Worm (Caenorhabditis elegans): Measurements from ENCODE around the gene srab-1.

srab-1 gene

DNA sequence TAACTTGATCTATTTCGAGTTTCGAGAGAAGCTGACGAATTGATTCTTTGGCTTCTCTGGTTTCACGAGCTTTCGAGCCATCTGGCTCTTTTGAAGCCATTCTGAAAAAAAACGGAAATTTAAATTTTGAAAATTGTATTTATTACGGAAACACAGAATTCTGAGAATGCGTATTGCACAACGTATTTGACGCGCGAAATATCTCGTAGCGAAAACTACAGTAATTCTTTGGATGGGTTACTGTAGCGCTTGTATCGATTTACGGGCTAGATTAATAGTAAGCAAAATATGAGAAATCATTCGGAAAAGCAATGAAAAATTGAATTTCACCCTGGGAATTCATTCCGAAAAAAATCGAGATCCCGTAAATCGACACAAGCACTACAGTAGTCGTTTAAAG, 11.7 kb upstream of the srab-1 start, which contains the start of gene C04F5.8:
Gene C04F5.8 (minus strand): TSS at position 101 of the 400 bp plus-strand sequence.
- TF ChIP-seq F49E8.2 (tag; optimal IDR thresholded peaks at IDR 0.05; ENCODE audit: borderline replicate concordance) (no peak), ZK337.2 (GFP tag; IDR thresholded peaks at IDR 0.05) (no peak), ceh-32 (tag; optimal IDR thresholded peaks at IDR 0.05; ENCODE audit: poor library complexity) (no peak), zfp-3 (GFP tag; conservative IDR thresholded peaks at IDR 0.05) (no peak), Y48G9A.11 (GFP tag; IDR thresholded peaks at IDR 0.05) (no peak), duxl-1 (tag; optimal IDR thresholded peaks at IDR 0.05; ENCODE audit: poor library complexity) (no peak), nhr-42 (GFP tag; IDR thresholded peaks at IDR 0.05) (no peak), nhr-41 (GFP tag; IDR thresholded peaks at IDR 0.05) (no peak), daf-12 (tag; optimal IDR thresholded peaks at IDR 0.05) (no peak), attf-4 (tag; optimal IDR thresholded peaks at IDR 0.05) (no peak), D1046.2 (GFP tag; IDR thresholded peaks at IDR 0.05) (no peak), aha-1 (tag) (no peak), hlh-11 (tag; optimal IDR thresholded peaks at IDR 0.05) (no peak)

DNA sequence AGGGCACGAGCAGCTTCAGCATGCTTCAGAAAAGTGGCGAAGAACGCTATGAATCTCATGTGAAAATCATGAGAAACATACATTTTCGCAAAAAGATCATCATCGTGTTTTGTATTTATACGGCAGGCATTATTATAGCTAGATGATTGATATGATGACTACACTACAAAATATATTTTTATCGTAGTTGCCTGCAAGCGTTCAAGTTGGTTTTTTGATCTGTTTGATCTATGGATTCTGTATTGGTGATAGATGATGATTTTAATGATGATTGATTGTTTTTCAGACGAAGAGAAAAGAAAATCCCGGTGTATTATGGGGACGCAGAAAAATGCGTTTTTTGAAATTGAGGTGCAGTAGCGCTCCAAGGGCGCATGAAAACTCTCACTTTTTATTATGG, 8.8 kb upstream of the srab-1 start, which contains the start of gene ugt-63:
Gene ugt-63 (minus strand): TSS at position 89 of the 400 bp plus-strand sequence.
- TF ChIP-seq saeg-2 (GFP tag; IDR thresholded peaks at IDR 0.05), result no peak
- TF ChIP-seq set-16 (GFP tag; IDR thresholded peaks at IDR 0.05), result no peak
- TF ChIP-seq nhr-28 (tag; optimal IDR thresholded peaks at IDR 0.05), result peak; percentile 99
- TF ChIP-seq snpc-4 (tag; optimal IDR thresholded peaks at IDR 0.05), result no peak
- TF ChIP-seq mes-2 (tag; optimal IDR thresholded peaks at IDR 0.05; ENCODE audit: poor library complexity, severe bottlenecking), result no peak
- peak in 1 of 2 experiments; percentile 11 for TF ChIP-seq mdl-1 (tag; optimal IDR thresholded peaks at IDR 0.05)
- no peak for TF ChIP-seq skn-1 (tag; optimal IDR thresholded peaks at IDR 0.05)
- TF ChIP-seq F10B5.3 (tag; optimal IDR thresholded peaks at IDR 0.05), result no peak
- no peak for TF ChIP-seq lin-13 (GFP tag; optimal IDR thresholded peaks at IDR 0.05)
- TF ChIP-seq arid-1 (GFP tag; conservative IDR thresholded peaks at IDR 0.05), result no peak
- no peak for TF ChIP-seq gei-8 (GFP tag; optimal IDR thresholded peaks at IDR 0.05)
- no peak for TF ChIP-seq ztf-11 (tag; optimal IDR thresholded peaks at IDR 0.05)
- TF ChIP-seq egl-27 (tag; optimal IDR thresholded peaks at IDR 0.05), result no peak
- peak; percentile 46 for TF ChIP-seq nhr-48 (tag; optimal IDR thresholded peaks at IDR 0.05)
- TF ChIP-seq lin-15B (tag; optimal IDR thresholded peaks at IDR 0.05), result no peak
- no peak for TF ChIP-seq R02D3.7 (tag; optimal IDR thresholded peaks at IDR 0.05)
- TF ChIP-seq unc-62 (GFP tag; optimal IDR thresholded peaks at IDR 0.05 in 1 of 2), result peak in 1 of 2 experiments; percentile 61
- TF ChIP-seq unc-62 (tag; optimal IDR thresholded peaks at IDR 0.05), result no peak
- TF ChIP-seq lim-7 (GFP tag; IDR thresholded peaks at IDR 0.05), result no peak
- TF ChIP-seq D1046.2 (GFP tag; IDR thresholded peaks at IDR 0.05), result no peak
- TF ChIP-seq aha-1 (tag), result peak; percentile 26

DNA sequence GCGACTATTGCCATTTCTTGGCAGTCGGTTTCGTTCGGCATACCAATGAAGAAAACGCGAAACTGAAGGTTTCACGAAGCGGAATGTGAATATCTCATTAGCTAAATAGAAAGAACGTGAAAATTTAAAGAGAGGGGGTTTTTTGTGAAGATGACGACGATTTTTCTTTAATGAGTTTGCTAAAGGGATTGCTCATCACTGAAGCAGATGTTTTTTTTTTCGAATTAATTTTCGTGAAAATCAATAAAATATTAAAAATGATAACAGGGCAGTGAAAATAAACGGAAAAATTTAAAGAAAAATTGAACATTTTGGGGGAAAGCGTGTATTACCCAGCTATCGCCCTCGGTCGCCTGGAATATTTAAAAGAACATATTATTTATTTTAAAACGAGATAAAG, 5.9 kb upstream of the srab-1 start, which contains the start of gene srab-3:
Gene srab-3 (minus strand): TSS at position 101 of the 400 bp plus-strand sequence.
- TF ChIP-seq ceh-44 (GFP tag; IDR thresholded peaks at IDR 0.05) (no peak), lsy-2 (tag; optimal IDR thresholded peaks at IDR 0.05) (no peak)

DNA sequence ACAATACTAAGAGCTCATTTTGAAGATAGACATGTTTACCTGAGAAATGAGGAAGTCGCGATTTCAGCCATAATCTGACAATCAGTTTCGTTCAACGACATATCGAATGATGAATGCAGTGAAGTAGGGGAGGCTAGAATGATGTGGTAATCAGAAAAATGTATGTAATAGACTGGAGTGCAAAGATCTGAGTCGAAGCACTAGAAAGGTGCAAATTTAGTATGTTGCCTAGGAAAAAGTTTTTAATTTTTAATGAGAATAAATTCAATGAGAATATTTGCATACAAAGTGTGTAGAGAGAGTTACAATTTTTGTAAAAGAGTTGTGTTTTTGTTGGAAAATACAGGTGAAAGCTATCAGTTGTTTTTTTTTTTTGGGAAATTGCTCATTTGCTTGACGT, 3.0 kb upstream of the srab-1 start, which contains the start of gene srab-2:
Gene srab-2 (minus strand): TSS at position 101 of the 400 bp plus-strand sequence.
- no peak for TF ChIP-seq dmd-6 (GFP tag; IDR thresholded peaks at IDR 0.05)
- TF ChIP-seq skn-1 (tag; optimal IDR thresholded peaks at IDR 0.05), result no peak
- no peak for TF ChIP-seq gei-8 (GFP tag; optimal IDR thresholded peaks at IDR 0.05)
- TF ChIP-seq nhr-48 (tag; optimal IDR thresholded peaks at IDR 0.05), result no peak
- TF ChIP-seq daf-8 (GFP tag; IDR thresholded peaks at IDR 0.05), result no peak
